Fruit fly (Drosophila melanogaster): ENCODE results near the gene Eip63F-1.

dm6 chr3L:3935567-3936207 is at the start of gene Eip63F-1:
- TF ChIP-seq Pif1A (GFP tag; optimal IDR thresholded peaks at IDR 0.05) = no peak
- peak; percentile 57 for TF ChIP-seq CG8301 (tag; optimal IDR thresholded peaks at IDR 0.05)
- TF ChIP-seq gl (tag; optimal IDR thresholded peaks at IDR 0.05) = no peak
- no peak; the same call in 1 of the 2 replicates for TF ChIP-seq CG12605 (GFP tag; IDR thresholded peaks at IDR 0.05)
- no peak for TF ChIP-seq CG8159 (tag; optimal IDR thresholded peaks at IDR 0.05)
- no peak for TF ChIP-seq fd96Ca (GFP tag; IDR thresholded peaks at IDR 0.05)
- TF ChIP-seq CG15710 (tag; optimal IDR thresholded peaks at IDR 0.05) = no peak
- peak; percentile 45; the same call in 1 of the 2 replicates for TF ChIP-seq Ets98B (GFP tag; IDR thresholded peaks at IDR 0.05)
- no peak for TF ChIP-seq CG10348 (GFP tag; IDR thresholded peaks at IDR 0.05)
- no peak for TF ChIP-seq CG34367 (tag; optimal IDR thresholded peaks at IDR 0.05)
- TF ChIP-seq CG14655 (GFP tag; optimal IDR thresholded peaks at IDR 0.05) = no peak
- no peak for TF ChIP-seq CG4496 (GFP tag; IDR thresholded peaks at IDR 0.05)

All from whole organism, pupa.